Fruit fly (Drosophila melanogaster) whole organism, embryonic: ENCODE data around the gene Sptz.

Experiments used
- Awh ChIP-seq: fragments of 200-800 bp; sonication (Bioruptor generic); IDR thresholded peaks from 2 replicates; pipeline ENCODE4, ENCODE4 v1.3.6; 2022; ENCODE audit warnings: missing biosample characterization, missing genetic modification characterization
- B-H2 ChIP-seq: fragments of 200-800 bp; sonication (Bioruptor generic); optimal IDR thresholded peaks from 2 replicates; lab custom pipeline; 2018; ENCODE audit warnings: missing biosample characterization, mild to moderate bottlenecking, missing genetic modification characterization
- CG10267 ChIP-seq: fragments of 200-800 bp; sonication (Bioruptor generic); optimal IDR thresholded peaks from 2 replicates; lab custom pipeline; 2018; ENCODE audit warnings: missing biosample characterization, mild to moderate bottlenecking, missing genetic modification characterization, moderate library complexity
- CG12391 ChIP-seq: fragments of 200-800 bp; sonication (Bioruptor generic); optimal IDR thresholded peaks from 3 replicates; lab custom pipeline; 2018; ENCODE audit warnings: missing biosample characterization, mild to moderate bottlenecking, missing genetic modification characterization, moderate library complexity
- CG12659 ChIP-seq: fragments of 200-800 bp; sonication (Bioruptor generic); optimal IDR thresholded peaks from 3 replicates; lab custom pipeline; 2017; ENCODE audit warnings: mild to moderate bottlenecking, missing biosample characterization, missing genetic modification reagents, missing genetic modification characterization
- CG13287 ChIP-seq: fragments of 200-800 bp; sonication (Bioruptor generic); IDR thresholded peaks from 2 replicates; pipeline ENCODE4 v1.3.6; 2022; ENCODE audit warnings: missing biosample characterization, missing genetic modification characterization; ENCODE audit not compliant: partially characterized antibody
- CG13424 ChIP-seq: fragments of 200-800 bp; sonication (Bioruptor generic); optimal IDR thresholded peaks from 2 replicates; lab custom pipeline; 2019; ENCODE audit warnings: missing biosample characterization, mild to moderate bottlenecking, missing genetic modification characterization, moderate library complexity
- CG13775 ChIP-seq: fragments of 200-800 bp; sonication (Bioruptor generic); optimal IDR thresholded peaks from 3 replicates; lab custom pipeline; 2017; ENCODE audit warnings: missing biosample characterization, mild to moderate bottlenecking, missing genetic modification characterization
- CG15011 ChIP-seq: fragments of 200-800 bp; sonication (Bioruptor generic); optimal IDR thresholded peaks from 3 replicates; lab custom pipeline; 2018; ENCODE audit warnings: missing biosample characterization, mild to moderate bottlenecking, missing genetic modification characterization
- CG15514 ChIP-seq: fragments of 200-800 bp; sonication (Bioruptor generic); optimal IDR thresholded peaks from 3 replicates; lab custom pipeline; 2017; ENCODE audit warnings: missing biosample characterization, missing genetic modification characterization, mild to moderate bottlenecking, moderate library complexity, missing genetic modification reagents
- CG2120 ChIP-seq: fragments of 200-800 bp; sonication (Bioruptor generic); optimal IDR thresholded peaks from 3 replicates; lab custom pipeline; 2016; ENCODE audit warnings: missing biosample characterization, missing genetic modification characterization
- CG30020 ChIP-seq: fragments of 200-800 bp; optimal IDR thresholded peaks from 2 replicates; lab custom pipeline; 2019; ENCODE audit warnings: missing biosample characterization, mild to moderate bottlenecking, missing genetic modification characterization, moderate library complexity
- CG31365 ChIP-seq: fragments of 200-800 bp; sonication (Bioruptor generic); optimal IDR thresholded peaks from 2 replicates; lab custom pipeline; 2018; ENCODE audit warnings: missing biosample characterization, mild to moderate bottlenecking, missing genetic modification characterization
- CG4424 ChIP-seq: fragments of 200-800 bp; sonication (Bioruptor generic); optimal IDR thresholded peaks from 3 replicates; lab custom pipeline; 2016; ENCODE audit warnings: missing biosample characterization, missing genetic modification characterization
- CG4617 ChIP-seq: fragments of 200-800 bp; sonication (Bioruptor generic); optimal IDR thresholded peaks from 3 replicates; lab custom pipeline; 2016; ENCODE audit warnings: missing biosample characterization, missing genetic modification characterization, borderline replicate concordance
- CG8359 ChIP-seq: fragments of 200-800 bp; sonication (Bioruptor generic); optimal IDR thresholded peaks from 2 replicates; lab custom pipeline; 2017; ENCODE audit warnings: missing biosample characterization, mild to moderate bottlenecking, missing genetic modification characterization, borderline replicate concordance
- CG9797 ChIP-seq: fragments of 200-800 bp; sonication (Bioruptor generic); optimal IDR thresholded peaks from 3 replicates; lab custom pipeline; 2018; ENCODE audit warnings: missing biosample characterization, mild to moderate bottlenecking, missing genetic modification characterization
- D ChIP-seq, 2 experiments: fragments of 200-800 bp in 1 of 2; fragments of >200 bp in 1 of 2; sonication (Bioruptor generic) in 1 of 2; optimal IDR thresholded peaks; 2 replicates in 1 of 2; 3 replicates in 1 of 2; lab custom pipeline; 2017; ENCODE audit warnings: mild to moderate bottlenecking in 1 of 2, missing biosample characterization in 1 of 2, missing genetic modification characterization in 1 of 2, missing genetic modification reagents in 1 of 2
- Dp ChIP-seq: fragments of 200-800 bp; sonication (Bioruptor generic); optimal IDR thresholded peaks from 2 replicates; lab custom pipeline; 2018; ENCODE audit warnings: missing biosample characterization, mild to moderate bottlenecking, missing genetic modification characterization, moderate library complexity
- E2f2 ChIP-seq: fragments of 200-800 bp; sonication (Bioruptor generic); IDR thresholded peaks from 2 replicates; pipeline ENCODE4 v1.3.6; 2022; ENCODE audit warnings: missing biosample characterization, missing genetic modification characterization
- ERR ChIP-seq: fragments of 200-800 bp; sonication (Bioruptor generic); optimal IDR thresholded peaks from 2 replicates; lab custom pipeline; 2016; ENCODE audit warnings: missing biosample characterization, missing genetic modification characterization
- Ets65A ChIP-seq: fragments of 200-800 bp; sonication (Bioruptor generic); peaks from one replicate; lab custom pipeline; 2016; ENCODE audit warnings: missing biosample characterization, missing genetic modification characterization
- Fer1 ChIP-seq: fragments of 200-800 bp; sonication (Bioruptor generic); optimal IDR thresholded peaks from 2 replicates; lab custom pipeline; 2017; ENCODE audit warnings: missing biosample characterization, mild to moderate bottlenecking, missing genetic modification characterization
- HLH4C ChIP-seq: fragments of 200-800 bp; sonication (Bioruptor generic); IDR thresholded peaks from 3 replicates; pipeline ENCODE4 v1.3.6; 2022; ENCODE audit warnings: missing biosample characterization, missing genetic modification characterization; ENCODE audit not compliant: partially characterized antibody
- HmgZ ChIP-seq: fragments of 200-800 bp; sonication (Bioruptor generic); optimal IDR thresholded peaks from 2 replicates; lab custom pipeline; 2018; ENCODE audit warnings: missing biosample characterization, mild to moderate bottlenecking, missing genetic modification characterization
- Hmr ChIP-seq: fragments of 200-800 bp; sonication (Bioruptor generic); optimal IDR thresholded peaks from 3 replicates; lab custom pipeline; 2017; ENCODE audit warnings: mild to moderate bottlenecking, missing biosample characterization, missing genetic modification reagents, missing genetic modification characterization
- Lhr ChIP-seq: fragments of 200-800 bp; sonication (Bioruptor generic); optimal IDR thresholded peaks from 3 replicates; lab custom pipeline; 2017; ENCODE audit warnings: mild to moderate bottlenecking, missing biosample characterization, missing genetic modification reagents, missing genetic modification characterization
- MBD-R2 ChIP-seq: fragments of 200-800 bp; sonication (Bioruptor generic); IDR thresholded peaks from 2 replicates; pipeline ENCODE4 v1.3.6; 2022; ENCODE audit warnings: missing biosample characterization, missing genetic modification characterization
- MESR4 ChIP-seq: fragments of 200-800 bp; sonication (Bioruptor generic); optimal IDR thresholded peaks from 2 replicates; lab custom pipeline; 2018; ENCODE audit warnings: missing biosample characterization, mild to moderate bottlenecking, missing genetic modification characterization, moderate library complexity
- Max ChIP-seq: fragments of 200-800 bp; sonication (Bioruptor generic); optimal IDR thresholded peaks from 2 replicates; lab custom pipeline; 2016; ENCODE audit warnings: missing biosample characterization, mild to moderate bottlenecking, missing genetic modification characterization
- Med ChIP-seq: fragments of 200-800 bp; sonication (Bioruptor generic); peaks from one replicate; lab custom pipeline; 2016; ENCODE audit warnings: missing biosample characterization, missing genetic modification characterization, mild to moderate bottlenecking, inconsistent platforms, moderate library complexity
- Opbp ChIP-seq: fragments of 200-800 bp; sonication (Bioruptor generic); IDR thresholded peaks from 3 replicates; pipeline ENCODE4 v1.3.6; 2022; ENCODE audit warnings: missing biosample characterization, missing genetic modification characterization; ENCODE audit not compliant: partially characterized antibody
- Taf1 ChIP-seq: fragments of 200-800 bp; sonication (Bioruptor generic); IDR thresholded peaks from 2 replicates; pipeline ENCODE4 v1.3.6; 2022; ENCODE audit warnings: missing biosample characterization, missing genetic modification characterization
- YL-1 ChIP-seq: fragments of 200-800 bp; sonication (Bioruptor generic); optimal IDR thresholded peaks from 3 replicates; lab custom pipeline; 2017; ENCODE audit warnings: missing biosample characterization, mild to moderate bottlenecking, missing genetic modification characterization
- chinmo ChIP-seq: fragments of 200-800 bp; sonication (Bioruptor generic); IDR thresholded peaks from 4 replicates; pipeline ENCODE4 v1.3.6; 2022; ENCODE audit warnings: missing biosample characterization, missing genetic modification characterization; ENCODE audit not compliant: partially characterized antibody
- crol ChIP-seq: fragments of 200-800 bp; sonication (Bioruptor generic); IDR thresholded peaks from 2 replicates; pipeline ENCODE4 v1.3.6; 2022; ENCODE audit warnings: missing biosample characterization, missing genetic modification characterization
- crp ChIP-seq, 2 experiments: fragments of 200-800 bp; sonication (Bioruptor generic); optimal IDR thresholded peaks; 2 replicates in 1 of 2; 3 replicates in 1 of 2; lab custom pipeline; 2017; ENCODE audit warnings: missing biosample characterization in 2 of 2, missing genetic modification characterization in 2 of 2, mild to moderate bottlenecking in 1 of 2, moderate library complexity in 1 of 2
- lilli ChIP-seq: fragments of 200-800 bp; sonication (Bioruptor generic); optimal IDR thresholded peaks from 3 replicates; lab custom pipeline; 2016; ENCODE audit warnings: missing biosample characterization, missing genetic modification characterization
- nmo ChIP-seq: fragments of 200-800 bp; sonication (Bioruptor generic); optimal IDR thresholded peaks from 2 replicates; lab custom pipeline; 2018; ENCODE audit warnings: missing biosample characterization, mild to moderate bottlenecking, missing genetic modification characterization, moderate library complexity
- pzg ChIP-seq: fragments of 200-800 bp; sonication (Bioruptor generic); optimal IDR thresholded peaks from 3 replicates; lab custom pipeline; 2018; ENCODE audit warnings: missing biosample characterization, mild to moderate bottlenecking, missing genetic modification characterization, moderate library complexity
- sc ChIP-seq, 3 experiments: fragments of >200 bp in 2 of 3; fragments of 200-800 bp in 1 of 3; sonication (Bioruptor generic) in 1 of 3; optimal IDR thresholded peaks; 2 replicates in 2 of 3; 3 replicates in 1 of 3; lab custom pipeline; 2017; ENCODE audit warnings: mild to moderate bottlenecking in 1 of 3, missing biosample characterization in 1 of 3, missing genetic modification characterization in 1 of 3, missing genetic modification reagents in 1 of 3
- sob ChIP-seq: fragments of 200-800 bp; sonication (Bioruptor generic); IDR thresholded peaks from 2 replicates; pipeline ENCODE4 v1.3.6; 2022; ENCODE audit warnings: missing biosample characterization, missing genetic modification characterization
- ssp ChIP-seq: fragments of 200-800 bp; sonication (Bioruptor generic); IDR thresholded peaks from 2 replicates; pipeline ENCODE4 v1.3.6; 2022; ENCODE audit warnings: missing biosample characterization, missing genetic modification characterization
- sug ChIP-seq: fragments of 200-800 bp; optimal IDR thresholded peaks from 2 replicates; lab custom pipeline; 2019; ENCODE audit warnings: missing biosample characterization, mild to moderate bottlenecking, missing genetic modification characterization, moderate library complexity

The Sptz gene

dm6 chr3R:11429814-11430213, 7.9 kb downstream of the Sptz start, which contains the start of gene Dtd:
Dtd (plus strand) TSS chr3R:11430061.
- TF ChIP-seq sc (optimal IDR thresholded peaks at IDR 0.05; lab: Kevin White, UChicago) (no peak), sc (GFP tag; optimal IDR thresholded peaks at IDR 0.05; lab: Kevin White, UChicago) (no peak), B-H2 (peak; percentile 28), YL-1 (GFP tag; lab: Kevin White, UChicago) (peak; percentile 7), Med (GFP tag; lab: Kevin White, UChicago) (peak; percentile 71), sug (no peak), E2f2 (peak; percentile 86), Fer1 (peak; percentile 21), pzg (GFP tag; lab: Kevin White, UChicago) (peak; percentile 25), CG10267 (tag; lab: Kevin White, UChicago) (peak; percentile 73), crol (GFP tag; lab: Robert Waterston, UW) (no peak), CG2120 (GFP tag; lab: Kevin White, UChicago) (peak; percentile 30), Lhr (GFP tag; lab: Kevin White, UChicago) (no peak), MESR4 (GFP tag; lab: Kevin White, UChicago) (peak; percentile 27), sob (GFP tag; lab: Robert Waterston, UW) (0 out of 2 replicates have a peak, but pooled peaks have one; percentile 8), HLH4C (GFP tag; lab: Robert Waterston, UW) (0 out of 3 replicates have a peak, but pooled peaks have one; percentile 24), Taf1 (GFP tag; lab: Robert Waterston, UW) (peak; percentile 16; the same call in 1 of the 2 replicates), HmgZ (peak; percentile 24), chinmo (GFP tag; lab: Robert Waterston, UW) (0 out of 4 replicates have a peak, but pooled peaks have one; percentile 22), MBD-R2 (GFP tag; lab: Robert Waterston, UW) (peak; percentile 41; the same call in 1 of the 2 replicates), CG31365 (no peak), CG15514 (GFP tag; lab: Kevin White, UChicago) (peak; percentile 1), lilli (peak; percentile 16), CG12659 (GFP tag; lab: Kevin White, UChicago) (peak; percentile 24), Dp (GFP tag; lab: Kevin White, UChicago) (peak; percentile 85)

- TF ChIP-seq CG8359 (no peak), MBD-R2 (GFP tag; lab: Robert Waterston, UW) (no peak), ERR (GFP tag; lab: Kevin White, UChicago) (no peak), Ets65A (GFP tag; lab: Kevin White, UChicago) (peak; percentile 58)
Measured at dm6 chr3R:11430307-11430706, 8.4 kb downstream of the Sptz start.

dm6 chr3R:11431395-11431977, 9.6 kb downstream of the Sptz start, which contains the start of the genes RpL24-like and CG5276:
RpL24-like (minus strand) TSS chr3R:11431582.
CG5276 (plus strand) TSS chr3R:11431738.
- peak; percentile 83 for TF ChIP-seq CG30020 (tag; lab: Kevin White, UChicago)
- 0 out of 4 replicates have a peak, but pooled peaks have one; percentile 60 for TF ChIP-seq chinmo (GFP tag; lab: Robert Waterston, UW)
- TF ChIP-seq CG4424 (GFP tag; lab: Kevin White, UChicago): peak; percentile 3
- peak; percentile 80 for TF ChIP-seq nmo (GFP tag; lab: Kevin White, UChicago)
- peak; percentile 88 for TF ChIP-seq ssp (GFP tag; lab: Robert Waterston, UW)
- peak; percentile 90 for TF ChIP-seq D (optimal IDR thresholded peaks at IDR 0.05; lab: Kevin White, UChicago)
- TF ChIP-seq D (GFP tag; optimal IDR thresholded peaks at IDR 0.05; lab: Kevin White, UChicago): no peak
- TF ChIP-seq CG13775: peak; percentile 48
- TF ChIP-seq crp (GFP tag; optimal IDR thresholded peaks at IDR 0.05; lab: Kevin White, UChicago): peak; percentile 99 to 100
- TF ChIP-seq CG12391 (tag; lab: Kevin White, UChicago): peak; percentile 30
- peak; percentile 13 for TF ChIP-seq CG13424 (tag; lab: Kevin White, UChicago)
- TF ChIP-seq CG15011 (GFP tag; lab: Kevin White, UChicago): no peak
- TF ChIP-seq Awh (GFP tag; lab: Robert Waterston, UW): no peak
- peak; percentile 94 for TF ChIP-seq Max (GFP tag; lab: Kevin White, UChicago)
- peak; percentile 99 for TF ChIP-seq CG9797 (GFP tag; lab: Kevin White, UChicago)
- 0 out of 3 replicates have a peak, but pooled peaks have one; percentile 16 for TF ChIP-seq Opbp (GFP tag; lab: Robert Waterston, UW)
- peak; percentile 56 for TF ChIP-seq CG4617 (GFP tag; lab: Kevin White, UChicago)
- no peak for TF ChIP-seq Hmr
- peak; percentile 86 for TF ChIP-seq MESR4 (GFP tag; lab: Kevin White, UChicago)
- TF ChIP-seq CG13287 (GFP tag; lab: Robert Waterston, UW): peak; percentile 77
